Worm (Caenorhabditis elegans) whole organism, L4 larva: ENCODE measurements around the gene Y24D9A.7.

Source experiments
- F10B5.3 ChIP-seq: sonication (generic microtip); optimal IDR thresholded peaks from 2 replicates; lab custom pipeline; 2016; ENCODE audit warnings: mild to moderate bottlenecking, missing genetic modification characterization, missing compliant biosample characterization
- F37D6.2 ChIP-seq: sonication (generic microtip); optimal IDR thresholded peaks from 2 replicates; lab custom pipeline; 2016; ENCODE audit warnings: mild to moderate bottlenecking, missing genetic modification characterization, missing compliant biosample characterization
- R02D3.7 ChIP-seq: fragments of 150-350 bp; sonication (generic microtip); optimal IDR thresholded peaks from 3 replicates; lab custom pipeline; 2014; ENCODE audit warnings: missing biosample characterization, missing genetic modification characterization
- Y105C5A.15 ChIP-seq: fragments of 200-800 bp; sonication (Bioruptor generic); IDR thresholded peaks from 2 replicates; pipeline ENCODE4 v1.3.6; 2022; ENCODE audit warnings: missing genetic modification characterization, missing compliant biosample characterization
- Y5F2A.4 ChIP-seq: fragments of 200-800 bp; sonication (Bioruptor generic); optimal IDR thresholded peaks from 2 replicates; lab custom pipeline; 2018; ENCODE audit warnings: mild to moderate bottlenecking, missing genetic modification characterization, missing compliant biosample characterization
- ZK546.5 ChIP-seq, 2 experiments: sonication (generic microtip); optimal IDR thresholded peaks; 2 replicates each; lab custom pipeline; 2017; ENCODE audit warnings: missing biosample characterization in 2 of 2, missing genetic modification characterization in 2 of 2
- aha-1 ChIP-seq: fragments of 150-350 bp; peaks from one replicate; lab custom pipeline; 2014; ENCODE audit warnings: missing biosample characterization, missing genetic modification characterization
- ama-1 ChIP-seq: fragments of 150-350 bp; optimal IDR thresholded peaks from 2 replicates; lab custom pipeline; 2014; ENCODE audit warnings: inconsistent platforms, mixed read lengths
- attf-4 ChIP-seq: sonication (generic microtip); optimal IDR thresholded peaks from 3 replicates; lab custom pipeline; 2017; ENCODE audit warnings: missing biosample characterization, missing genetic modification characterization
- daf-12 ChIP-seq: fragments of 150-350 bp; optimal IDR thresholded peaks from 2 replicates; lab custom pipeline; 2014; ENCODE audit warnings: missing biosample characterization, missing genetic modification reagents, missing genetic modification characterization
- daf-8 ChIP-seq: fragments of 200-800 bp; sonication (Bioruptor generic); IDR thresholded peaks from 2 replicates; pipeline ENCODE4 v1.3.6; 2022; ENCODE audit warnings: missing genetic modification characterization, missing compliant biosample characterization
- dmd-6 ChIP-seq: fragments of 200-800 bp; sonication (Bioruptor generic); IDR thresholded peaks from 2 replicates; pipeline ENCODE4 v1.3.6; 2022; ENCODE audit warnings: missing genetic modification reagents, missing genetic modification characterization, missing compliant biosample characterization
- dmd-9 ChIP-seq: fragments of 200-800 bp; sonication (Bioruptor generic); IDR thresholded peaks from 2 replicates; pipeline ENCODE4 v1.3.6; 2022; ENCODE audit warnings: missing genetic modification reagents, missing genetic modification characterization, missing compliant biosample characterization
- dpl-1 ChIP-seq: fragments of 150-350 bp; optimal IDR thresholded peaks from 2 replicates; lab custom pipeline; 2014; ENCODE audit warnings: missing biosample characterization, missing genetic modification reagents, missing genetic modification characterization
- egl-27 ChIP-seq: sonication (generic microtip); optimal IDR thresholded peaks from 3 replicates; lab custom pipeline; 2017; ENCODE audit warnings: missing biosample characterization, missing genetic modification reagents, missing genetic modification characterization
- fkh-10 ChIP-seq: fragments of 150-350 bp; optimal IDR thresholded peaks from 2 replicates; lab custom pipeline; 2014; ENCODE audit warnings: missing biosample characterization, missing genetic modification reagents, missing genetic modification characterization
- hlh-11 ChIP-seq: fragments of 200-800 bp; sonication (Bioruptor generic); optimal IDR thresholded peaks from 2 replicates; lab custom pipeline; 2018; ENCODE audit warnings: mild to moderate bottlenecking, missing genetic modification characterization, missing compliant biosample characterization
- hlh-30 ChIP-seq: sonication (generic microtip); optimal IDR thresholded peaks from 2 replicates; lab custom pipeline; 2017; ENCODE audit warnings: antibody characterized with exemption, mild to moderate bottlenecking, missing genetic modification characterization, missing compliant biosample characterization; ENCODE audit not compliant: insufficient read depth
- jun-1 ChIP-seq: fragments of 150-350 bp; optimal IDR thresholded peaks from 2 replicates; lab custom pipeline; 2014; ENCODE audit warnings: missing biosample characterization, missing genetic modification reagents, missing genetic modification characterization
- lim-7 ChIP-seq: fragments of 200-800 bp; sonication (Bioruptor generic); IDR thresholded peaks from 2 replicates; pipeline ENCODE4 v1.3.6; 2022; ENCODE audit warnings: missing genetic modification characterization, missing compliant biosample characterization
- lin-1 ChIP-seq: fragments of 200-800 bp; sonication (Bioruptor generic); IDR thresholded peaks from 2 replicates; pipeline ENCODE4 v1.3.6; 2022; ENCODE audit warnings: missing genetic modification reagents, missing genetic modification characterization, missing compliant biosample characterization
- lin-38 ChIP-seq: fragments of 200-800 bp; sonication (Bioruptor generic); IDR thresholded peaks from 2 replicates; pipeline ENCODE4 v1.3.6; 2022; ENCODE audit warnings: missing genetic modification reagents, missing genetic modification characterization, missing compliant biosample characterization
- lsy-2 ChIP-seq, 2 experiments: fragments of 150-350 bp in 1 of 2; sonication (generic microtip) in 1 of 2; optimal IDR thresholded peaks; 2 replicates each; lab custom pipeline; 2014 to 2017; ENCODE audit warnings: missing biosample characterization in 2 of 2, missing genetic modification characterization in 2 of 2
- madf-9 ChIP-seq: fragments of 200-800 bp; sonication (Bioruptor generic); conservative IDR thresholded peaks from 2 replicates; pipeline ENCODE4 v1.3.6; 2022; ENCODE audit warnings: missing genetic modification reagents, missing genetic modification characterization, missing compliant biosample characterization
- mdl-1 ChIP-seq, 2 experiments: fragments of 150-350 bp in 1 of 2; sonication (generic microtip) in 1 of 2; optimal IDR thresholded peaks; 2 replicates each; lab custom pipeline; 2014 to 2017; ENCODE audit warnings: missing biosample characterization in 2 of 2, missing genetic modification characterization in 2 of 2
- mep-1 ChIP-seq: fragments of 150-350 bp; sonication (generic microtip); optimal IDR thresholded peaks from 3 replicates; lab custom pipeline; 2014; ENCODE audit warnings: missing biosample characterization, missing genetic modification characterization
- mes-2 ChIP-seq: sonication (generic microtip); optimal IDR thresholded peaks from 2 replicates; lab custom pipeline; 2016; ENCODE audit warnings: missing genotype, mild to moderate bottlenecking, missing genetic modification characterization, missing compliant biosample characterization; ENCODE audit not compliant: poor library complexity, severe bottlenecking
- mxl-3 ChIP-seq: fragments of 200-800 bp; sonication (Bioruptor generic); optimal IDR thresholded peaks from 2 replicates; lab custom pipeline; 2018; ENCODE audit warnings: mild to moderate bottlenecking, missing genetic modification characterization, missing compliant biosample characterization
- nhr-11 ChIP-seq: fragments of 150-350 bp; optimal IDR thresholded peaks from 2 replicates; lab custom pipeline; 2014; ENCODE audit warnings: missing biosample characterization, missing genetic modification characterization
- nhr-111 ChIP-seq: fragments of 200-800 bp; sonication (Bioruptor generic); optimal IDR thresholded peaks from 2 replicates; lab custom pipeline; 2018; ENCODE audit warnings: mild to moderate bottlenecking, missing genetic modification characterization, missing compliant biosample characterization
- nhr-237 ChIP-seq: sonication (generic microtip); optimal IDR thresholded peaks from 2 replicates; lab custom pipeline; 2017; ENCODE audit warnings: missing biosample characterization, missing genetic modification characterization
- nhr-28 ChIP-seq: fragments of 150-350 bp; optimal IDR thresholded peaks from 2 replicates; lab custom pipeline; 2014; ENCODE audit warnings: missing biosample characterization, missing genetic modification characterization
- nhr-41 ChIP-seq: fragments of 200-800 bp; sonication (Bioruptor generic); IDR thresholded peaks from 2 replicates; pipeline ENCODE4 v1.3.6; 2022; ENCODE audit warnings: missing genetic modification reagents, missing genetic modification characterization, missing compliant biosample characterization
- nhr-42 ChIP-seq: fragments of 200-800 bp; sonication (Bioruptor generic); IDR thresholded peaks from 2 replicates; pipeline ENCODE4 v1.3.6; 2022; ENCODE audit warnings: missing genetic modification characterization, missing compliant biosample characterization
- set-16 ChIP-seq: fragments of 200-800 bp; sonication (Bioruptor generic); IDR thresholded peaks from 2 replicates; pipeline ENCODE4 v1.3.6; 2022; ENCODE audit warnings: missing genetic modification reagents, missing genetic modification characterization, missing compliant biosample characterization
- snpc-1.2 ChIP-seq: fragments of 200-800 bp; sonication (Bioruptor generic); IDR thresholded peaks from 2 replicates; pipeline ENCODE4 v1.3.6; 2022; ENCODE audit warnings: missing genetic modification reagents, missing genetic modification characterization, missing compliant biosample characterization
- snpc-4 ChIP-seq: fragments of 150-350 bp; optimal IDR thresholded peaks from 2 replicates; lab custom pipeline; 2014; ENCODE audit warnings: missing biosample characterization, missing genetic modification characterization
- tag-97 ChIP-seq: fragments of 200-800 bp; sonication (Bioruptor generic); IDR thresholded peaks from 2 replicates; pipeline ENCODE4 v1.3.6; 2022; ENCODE audit warnings: missing genetic modification characterization, missing compliant biosample characterization
- unc-39 ChIP-seq: sonication (generic microtip); optimal IDR thresholded peaks from 2 replicates; lab custom pipeline; 2017; ENCODE audit warnings: missing biosample characterization, missing genetic modification characterization
- unc-62 ChIP-seq, 3 experiments: fragments of 150-350 bp in 1 of 3; sonication (generic microtip); optimal IDR thresholded peaks in 2 of 3; peaks in 1 of 3; 1 replicate in 1 of 3; 2 replicates in 2 of 3; lab custom pipeline; 2014 to 2017; ENCODE audit warnings: missing biosample characterization in 3 of 3, missing genetic modification characterization in 3 of 3, missing genetic modification reagents in 3 of 3, missing genotype in 1 of 3
- zag-1 ChIP-seq: fragments of 150-350 bp; optimal IDR thresholded peaks from 2 replicates; lab custom pipeline; 2014; ENCODE audit warnings: missing biosample characterization, missing genetic modification characterization
- zfp-3 ChIP-seq: fragments of 200-800 bp; sonication (Bioruptor generic); conservative IDR thresholded peaks from 2 replicates; pipeline ENCODE4 v1.3.6; 2022; ENCODE audit warnings: missing genetic modification reagents, missing genetic modification characterization, missing compliant biosample characterization
- ztf-11 ChIP-seq: fragments of 150-350 bp; optimal IDR thresholded peaks from 2 replicates; lab custom pipeline; 2014; ENCODE audit warnings: missing biosample characterization, missing genetic modification characterization

Gene Y24D9A.7

DNA sequence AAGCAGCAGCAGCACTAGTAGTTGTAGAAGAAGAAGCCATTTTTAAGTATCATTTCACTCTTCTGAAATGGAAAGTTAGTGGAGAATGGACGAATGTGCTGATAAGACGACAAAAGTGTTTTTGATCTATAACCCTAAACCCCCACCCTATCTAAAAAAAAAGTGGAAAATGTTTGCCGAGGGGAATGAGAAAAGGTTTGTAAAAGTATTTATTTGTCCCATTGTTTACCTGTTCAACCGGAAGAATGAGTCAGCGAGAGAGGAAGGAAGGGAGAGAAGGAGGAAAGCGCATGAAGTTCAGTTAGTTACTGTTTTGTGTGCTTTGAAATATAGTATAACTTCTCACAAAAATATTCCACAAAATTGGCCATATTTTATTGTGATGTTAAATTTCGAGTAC, 7.9 kb downstream of the Y24D9A.7 start (continued):
- TF ChIP-seq fkh-10 (GFP tag; lab: Kevin White, UChicago) (no peak), tag-97 (GFP tag; lab: Robert Waterston, UW) (no peak), mep-1 (peak; percentile 9)
- TF ChIP-seq, all 104 proteins: peak for 6

- TF ChIP-seq R02D3.7 (tag; lab: Kevin White, UChicago) = no peak
- no peak for TF ChIP-seq unc-39
- peak; percentile 25; the same call in 1 of the 2 replicates for TF ChIP-seq set-16 (GFP tag; lab: Robert Waterston, UW)
- TF ChIP-seq Y5F2A.4 (GFP tag; lab: Kevin White, UChicago) = no peak
- peak in 1 of 2 experiments; percentile 2 for TF ChIP-seq lsy-2 (tag; optimal IDR thresholded peaks at IDR 0.05; lab: Kevin White, UChicago)
- TF ChIP-seq mxl-3 (GFP tag; lab: Kevin White, UChicago) = peak; percentile 43
- peak in 1 of 2 experiments; percentile 15 for TF ChIP-seq mdl-1 (tag; optimal IDR thresholded peaks at IDR 0.05; lab: Kevin White, UChicago)
- no peak for TF ChIP-seq dpl-1 (GFP tag; lab: Kevin White, UChicago)
- TF ChIP-seq jun-1 (tag; lab: Kevin White, UChicago) = no peak
- TF ChIP-seq nhr-28 = peak; percentile 70
- TF ChIP-seq madf-9 (GFP tag; lab: Robert Waterston, UW) = no peak
- TF ChIP-seq nhr-42 = no peak
- TF ChIP-seq lin-1 (GFP tag; lab: Robert Waterston, UW) = no peak
- TF ChIP-seq F37D6.2 (tag; lab: Kevin White, UChicago) = no peak
- TF ChIP-seq unc-62 (GFP tag; optimal IDR thresholded peaks at IDR 0.05 in 1 of 2; lab: Kevin White, UChicago) = peak in 1 of 2 experiments; percentile 17
- TF ChIP-seq unc-62 (tag; optimal IDR thresholded peaks at IDR 0.05; lab: Kevin White, UChicago) = no peak
- no peak for TF ChIP-seq hlh-30 (tag; lab: Kevin White, UChicago)
- no peak for TF ChIP-seq dmd-9 (GFP tag; lab: Robert Waterston, UW)
- TF ChIP-seq hlh-11 = peak; percentile 57
- TF ChIP-seq nhr-11 (tag; lab: Kevin White, UChicago) = no peak
- no peak for TF ChIP-seq fkh-10 (GFP tag; lab: Kevin White, UChicago)
- TF ChIP-seq mep-1 = peak; percentile 4
- TF ChIP-seq aha-1 (tag; lab: Kevin White, UChicago) = peak; percentile 92
Observed at ce11 chrIV:4396052-4396821, 8.7 kb downstream of the Y24D9A.7 start.

DNA sequence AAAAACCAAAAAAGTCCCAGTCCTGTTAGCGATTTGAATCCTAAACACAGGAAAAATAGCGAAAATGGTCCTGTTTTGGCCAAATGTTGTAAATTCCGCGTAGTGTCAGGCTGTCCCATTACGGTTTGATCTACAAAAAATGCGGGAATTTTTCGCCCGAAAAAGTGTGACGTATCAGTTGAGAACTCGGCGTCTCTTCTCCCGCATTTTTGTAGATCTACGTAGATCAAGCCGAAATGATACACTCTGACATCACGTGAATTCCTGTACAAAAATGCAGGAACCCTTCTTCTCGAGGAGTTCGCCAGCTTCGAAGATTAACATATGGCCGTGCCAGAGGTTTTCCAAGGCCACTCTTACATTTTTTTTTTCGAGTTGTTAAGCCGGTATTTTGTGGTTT, 9.4 kb downstream of the Y24D9A.7 start:
- TF ChIP-seq aha-1 (tag; lab: Kevin White, UChicago) = peak; percentile 91
- no peak for TF ChIP-seq nhr-42
- TF ChIP-seq lsy-2 (tag; optimal IDR thresholded peaks at IDR 0.05; lab: Kevin White, UChicago) = no peak
- no peak for TF ChIP-seq attf-4 (tag; lab: Kevin White, UChicago)
- TF ChIP-seq daf-8 (GFP tag; lab: Robert Waterston, UW) = no peak
- no peak for TF ChIP-seq nhr-111 (GFP tag; lab: Kevin White, UChicago)
- no peak for TF ChIP-seq zag-1

- TF ChIP-seq F10B5.3 (tag; lab: Kevin White, UChicago) = no peak
- TF ChIP-seq Y105C5A.15 (GFP tag; lab: Robert Waterston, UW) = no peak
- TF ChIP-seq nhr-11 (tag; lab: Kevin White, UChicago) = no peak
- TF ChIP-seq hlh-30 (tag; lab: Kevin White, UChicago) = no peak
- peak in 1 of 2 experiments; percentile 88 for TF ChIP-seq unc-62 (GFP tag; optimal IDR thresholded peaks at IDR 0.05 in 1 of 2; lab: Kevin White, UChicago)
- TF ChIP-seq unc-62 (tag; optimal IDR thresholded peaks at IDR 0.05; lab: Kevin White, UChicago) = no peak
- no peak for TF ChIP-seq daf-12
- no peak for TF ChIP-seq aha-1 (tag; lab: Kevin White, UChicago)
- TF ChIP-seq R02D3.7 (tag; lab: Kevin White, UChicago) = no peak
- peak; percentile 65 for TF ChIP-seq dmd-6 (GFP tag; lab: Robert Waterston, UW)
- TF ChIP-seq ZK546.5 (tag; optimal IDR thresholded peaks at IDR 0.05; lab: Kevin White, UChicago) = no peak
- no peak for TF ChIP-seq lin-38 (GFP tag; lab: Robert Waterston, UW)
- TF ChIP-seq snpc-1.2 (GFP tag; lab: Robert Waterston, UW) = no peak
- no peak for TF ChIP-seq lim-7
- TF ChIP-seq egl-27 (tag; lab: Kevin White, UChicago) = no peak
- no peak for TF ChIP-seq lin-1 (GFP tag; lab: Robert Waterston, UW)
- TF ChIP-seq nhr-237 (tag; lab: Kevin White, UChicago) = no peak
- no peak for TF ChIP-seq ama-1 (lab: Kevin White, UChicago)
- TF ChIP-seq madf-9 (GFP tag; lab: Robert Waterston, UW) = no peak
- no peak for TF ChIP-seq snpc-4 (tag; lab: Kevin White, UChicago)
- TF ChIP-seq nhr-41 (GFP tag; lab: Robert Waterston, UW) = no peak
- TF ChIP-seq ztf-11 (tag; lab: Kevin White, UChicago) = no peak
- TF ChIP-seq mxl-3 (GFP tag; lab: Kevin White, UChicago) = no peak
- TF ChIP-seq mes-2 (tag; lab: Kevin White, UChicago) = peak; percentile 1
- TF ChIP-seq zfp-3 = no peak
- TF ChIP-seq hlh-11 = peak; percentile 16
Observed at ce11 chrIV:4393942-4394460, 11.0 kb downstream of the Y24D9A.7 start, which contains the start of gene ell-1. TSS of gene ell-1 (plus strand) at chrIV:4394410.
